Worm (Caenorhabditis elegans): Measurements from ENCODE around the gene che-6.

DNA sequence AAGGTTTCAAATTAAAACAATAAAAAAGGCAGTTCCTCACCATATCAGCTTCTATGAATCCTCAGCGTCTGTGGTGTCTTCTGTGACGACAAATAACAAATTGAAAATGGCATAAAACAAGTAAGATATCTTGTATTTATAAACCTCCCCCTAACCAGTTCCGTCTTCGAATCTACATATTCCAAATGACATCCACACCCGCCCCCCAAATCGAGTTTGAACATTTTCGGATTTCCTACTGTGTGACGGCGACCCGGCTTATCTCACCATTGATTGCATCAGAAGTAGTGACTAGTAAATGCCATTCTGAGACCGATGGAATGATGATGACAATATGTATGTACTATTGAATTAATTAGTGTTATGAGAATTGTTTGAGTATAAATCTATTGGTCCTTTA lies 17.6 kb upstream of the che-6 start, which contains the start of gene grl-20:
- TF ChIP-seq him-1 (tag; optimal IDR thresholded peaks at IDR 0.05) = no peak
- TF ChIP-seq W03F9.2 (tag; optimal IDR thresholded peaks at IDR 0.05) = no peak
- no peak for TF ChIP-seq dao-5 (tag; optimal IDR thresholded peaks at IDR 0.05)
